Fruit fly (Drosophila melanogaster): Measurements from ENCODE around the gene cv-d.

cv-d gene

DNA sequence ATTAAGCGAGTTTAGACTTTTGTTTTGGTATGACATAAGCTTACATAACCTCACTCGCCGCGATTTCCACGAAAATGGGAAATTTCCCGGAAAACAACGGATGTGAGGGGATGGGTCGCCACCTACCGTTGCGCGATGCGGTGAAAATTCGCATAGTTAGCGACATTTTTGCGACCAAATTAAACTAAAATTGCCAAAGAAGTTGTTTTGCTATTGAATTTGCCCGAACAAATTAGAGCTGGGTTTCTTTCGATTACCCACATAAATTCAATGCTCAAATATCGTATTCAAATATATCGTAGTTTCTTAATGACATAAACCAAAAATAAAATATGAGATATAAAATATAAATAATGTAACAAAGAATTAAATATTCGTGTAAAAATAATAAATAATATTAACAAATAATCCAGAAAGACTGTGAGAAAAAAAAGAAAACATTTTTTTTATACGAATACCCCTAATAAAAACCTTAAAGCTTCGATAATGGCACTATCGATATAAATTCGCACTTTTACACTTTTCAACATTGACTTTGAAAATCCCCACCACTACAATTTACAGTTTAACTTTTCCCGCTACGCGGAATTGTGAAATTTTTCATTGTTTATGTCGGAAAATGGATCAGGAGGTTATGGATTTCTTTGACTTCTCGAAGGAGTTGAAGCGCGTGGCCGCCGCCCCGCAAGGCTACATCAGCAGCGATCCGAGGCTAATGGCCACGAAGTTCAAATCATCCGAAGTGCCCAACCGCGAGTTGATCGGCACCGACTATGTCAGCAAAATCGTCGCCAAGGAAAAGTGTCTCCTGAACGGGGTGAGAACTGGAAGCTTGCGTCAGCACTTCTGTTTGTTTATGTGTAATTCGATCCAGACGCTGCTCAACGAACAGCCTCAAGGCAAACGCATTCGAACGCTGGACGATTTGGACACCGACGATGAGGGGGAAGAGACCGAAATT, 16.2 kb downstream of the cv-d start, which contains the start of the genes ND-23 and spn-E (continued):
- TF ChIP-seq chif (GFP tag; optimal IDR thresholded peaks at IDR 0.05), result no peak
- peak; percentile 89 for TF ChIP-seq E2f2 (GFP tag; IDR thresholded peaks at IDR 0.05)
- no peak for TF ChIP-seq corto (GFP tag; optimal IDR thresholded peaks at IDR 0.05)
- no peak for TF ChIP-seq hkb (optimal IDR thresholded peaks at IDR 0.05)
- TF ChIP-seq hkb (GFP tag; IDR thresholded peaks at IDR 0.05), result no peak
- no peak for TF ChIP-seq CG17802 (tag; optimal IDR thresholded peaks at IDR 0.05)
- TF ChIP-seq CG11398 (GFP tag; optimal IDR thresholded peaks at IDR 0.05), result no peak
- TF ChIP-seq al (GFP tag; IDR thresholded peaks at IDR 0.05), result 0 out of 2 replicates have a peak, but pooled peaks have one; percentile 38
- TF ChIP-seq CG9437 (GFP tag; optimal IDR thresholded peaks at IDR 0.05), result no peak
- TF ChIP-seq sug (tag; optimal IDR thresholded peaks at IDR 0.05), result no peak
- TF ChIP-seq rib (GFP tag; IDR thresholded peaks at IDR 0.05), result no peak
- peak; percentile 74 for TF ChIP-seq CG12659 (GFP tag; optimal IDR thresholded peaks at IDR 0.05)
- TF ChIP-seq ken (GFP tag; IDR thresholded peaks at IDR 0.05), result 0 out of 3 replicates have a peak, but pooled peaks have one; percentile 47
- TF ChIP-seq D19B (GFP tag; optimal IDR thresholded peaks at IDR 0.05), result no peak
- TF ChIP-seq row (GFP tag; IDR thresholded peaks at IDR 0.05), result peak; percentile 82
- TF ChIP-seq Sin3A (optimal IDR thresholded peaks at IDR 0.05), result no peak
- TF ChIP-seq ranshi (GFP tag; IDR thresholded peaks at IDR 0.05), result peak; percentile 41; the same call in 1 of the 2 replicates
- TF ChIP-seq jumu (GFP tag; optimal IDR thresholded peaks at IDR 0.05), result no peak
- no peak for TF ChIP-seq maf-S (GFP tag; optimal IDR thresholded peaks at IDR 0.05)
- peak; percentile 6; the same call in 1 of the 2 replicates for TF ChIP-seq Ada2b (GFP tag; IDR thresholded peaks at IDR 0.05)
- no peak for TF ChIP-seq CG4730 (GFP tag; IDR thresholded peaks at IDR 0.05)
- peak; percentile 51; the same call in 1 of the 2 replicates for TF ChIP-seq CG17328 (GFP tag; IDR thresholded peaks at IDR 0.05)
- TF ChIP-seq CoRest (tag; optimal IDR thresholded peaks at IDR 0.05), result peak; percentile 81
- no peak for TF ChIP-seq CG10147 (GFP tag; optimal IDR thresholded peaks at IDR 0.05)
- peak; percentile 49 for TF ChIP-seq twi (tag; optimal IDR thresholded peaks at IDR 0.05)
- TF ChIP-seq CG4404 (GFP tag; IDR thresholded peaks at IDR 0.05), result no peak
- TF ChIP-seq CG15269 (tag; optimal IDR thresholded peaks at IDR 0.05), result peak; percentile 45
- TF ChIP-seq otp (GFP tag; IDR thresholded peaks at IDR 0.05), result no peak
- TF ChIP-seq HmgD (GFP tag; optimal IDR thresholded peaks at IDR 0.05), result no peak
- no peak for TF ChIP-seq ara (GFP tag; IDR thresholded peaks at IDR 0.05)
- TF ChIP-seq trh (GFP tag; optimal IDR thresholded peaks at IDR 0.05), result peak; percentile 31
- TF ChIP-seq sens (GFP tag), result peak; percentile 33
- TF ChIP-seq CG10321 (GFP tag; IDR thresholded peaks at IDR 0.05), result no peak
- TF ChIP-seq CG32772 (GFP tag; IDR thresholded peaks at IDR 0.05), result 0 out of 2 replicates have a peak, but pooled peaks have one; percentile 28
- TF ChIP-seq scrt (GFP tag; optimal IDR thresholded peaks at IDR 0.05), result no peak
- peak; percentile 0 for TF ChIP-seq CG4820 (GFP tag; optimal IDR thresholded peaks at IDR 0.05)
- no peak for TF ChIP-seq hth (optimal IDR thresholded peaks at IDR 0.05)
- no peak for TF ChIP-seq pnt (GFP tag; optimal IDR thresholded peaks at IDR 0.05)
- TF ChIP-seq CG4328 (GFP tag; optimal IDR thresholded peaks at IDR 0.05), result no peak
- TF ChIP-seq HLHmδ (GFP tag; optimal IDR thresholded peaks at IDR 0.05), result no peak
- TF ChIP-seq amos (GFP tag; IDR thresholded peaks at IDR 0.05; ENCODE audit: partially characterized antibody), result peak; percentile 69
- TF ChIP-seq klu (GFP tag; IDR thresholded peaks at IDR 0.05), result no peak
- peak; percentile 73; the same call in 2 of the 3 replicates for TF ChIP-seq Dbx (GFP tag; IDR thresholded peaks at IDR 0.05)
- no peak for TF ChIP-seq gfzf (GFP tag; optimal IDR thresholded peaks at IDR 0.05)
- TF ChIP-seq CG43689 (GFP tag; IDR thresholded peaks at IDR 0.05), result no peak
- TF ChIP-seq Tbp (GFP tag; optimal IDR thresholded peaks at IDR 0.05), result no peak
- no peak for TF ChIP-seq CG4707 (GFP tag; optimal IDR thresholded peaks at IDR 0.05)
- no peak for TF ChIP-seq nerfin-1 (tag; optimal IDR thresholded peaks at IDR 0.05)
- TF ChIP-seq Dref (GFP tag; IDR thresholded peaks at IDR 0.05), result peak; percentile 68
- TF ChIP-seq Dp (GFP tag; optimal IDR thresholded peaks at IDR 0.05), result peak; percentile 80
- no peak for TF ChIP-seq Oaz (GFP tag; IDR thresholded peaks at IDR 0.05)
